Worm (Caenorhabditis elegans): ENCODE results near the gene Y14H12A.1.

- TF ChIP-seq zfp-3 (GFP tag; conservative IDR thresholded peaks at IDR 0.05) (no peak), ztf-7 (tag; optimal IDR thresholded peaks at IDR 0.05) (no peak), nhr-6 (tag; optimal IDR thresholded peaks at IDR 0.05) (no peak), php-3 (GFP tag; IDR thresholded peaks at IDR 0.05) (no peak), lim-7 (GFP tag; IDR thresholded peaks at IDR 0.05) (no peak), lir-3 (tag; optimal IDR thresholded peaks at IDR 0.05) (no peak)
Observed at ce11 chrII:3968808-3969207, 24.2 kb upstream of the Y14H12A.1 start.

All from whole organism, L4 larva.